Fruit fly (Drosophila melanogaster): ENCODE measurements around the gene CG14275.

- TF ChIP-seq Ets98B (GFP tag; IDR thresholded peaks at IDR 0.05) (no peak), Snoo (tag; optimal IDR thresholded peaks at IDR 0.05) (no peak), CG10348 (GFP tag; IDR thresholded peaks at IDR 0.05) (no peak), CG32121 (GFP tag; IDR thresholded peaks at IDR 0.05) (no peak), CG4496 (GFP tag; IDR thresholded peaks at IDR 0.05) (no peak), gl (tag; optimal IDR thresholded peaks at IDR 0.05) (no peak), D1 (tag; optimal IDR thresholded peaks at IDR 0.05) (no peak), CG34367 (tag; optimal IDR thresholded peaks at IDR 0.05) (no peak), fd96Ca (GFP tag; IDR thresholded peaks at IDR 0.05) (no peak), CG8159 (tag; optimal IDR thresholded peaks at IDR 0.05) (no peak)
Measured at dm6 chr2L:8297070-8297469, 30.2 kb upstream of the CG14275 start.

Data from whole organism, pupa.